Fruit fly (Drosophila melanogaster) whole organism, pupa: ENCODE measurements around the gene Rcd5.

Source experiments
- CG10348 ChIP-seq: fragments of 200-800 bp; sonication (Bioruptor generic); IDR thresholded peaks from 2 replicates; pipeline ENCODE4 v1.3.6; 2022; ENCODE audit warnings: missing biosample characterization, missing genetic modification characterization
- CG13204 ChIP-seq: fragments of 200-800 bp; sonication (Bioruptor generic); optimal IDR thresholded peaks from 2 replicates; lab custom pipeline; 2018; ENCODE audit warnings: missing biosample characterization, mild to moderate bottlenecking, missing genetic modification characterization, moderate library complexity
- CG15710 ChIP-seq: fragments of 200-800 bp; sonication (Bioruptor generic); optimal IDR thresholded peaks from 2 replicates; lab custom pipeline; 2018; ENCODE audit warnings: missing biosample characterization, mild to moderate bottlenecking, missing genetic modification characterization, moderate library complexity
- CG17806 ChIP-seq: fragments of 200-800 bp; sonication (Bioruptor generic); optimal IDR thresholded peaks from 2 replicates; lab custom pipeline; 2018; ENCODE audit warnings: missing biosample characterization, mild to moderate bottlenecking, missing genetic modification characterization, moderate library complexity
- CG4496 ChIP-seq: fragments of 200-800 bp; sonication (Bioruptor generic); IDR thresholded peaks from 3 replicates; pipeline ENCODE4 v1.3.6; 2022; ENCODE audit warnings: missing biosample characterization, missing genetic modification characterization
- CG9948 ChIP-seq: fragments of 200-800 bp; sonication (Bioruptor generic); optimal IDR thresholded peaks from 2 replicates; lab custom pipeline; 2018; ENCODE audit warnings: missing biosample characterization, mild to moderate bottlenecking, missing genetic modification characterization, moderate library complexity
- D1 ChIP-seq: fragments of 200-800 bp; sonication (Bioruptor generic); optimal IDR thresholded peaks from 2 replicates; lab custom pipeline; 2018; ENCODE audit warnings: missing biosample characterization, mild to moderate bottlenecking, missing genetic modification characterization, moderate library complexity
- EcR ChIP-seq: fragments of 200-800 bp; sonication (Bioruptor generic); optimal IDR thresholded peaks from 3 replicates; lab custom pipeline; 2019; ENCODE audit warnings: missing biosample characterization, missing genetic modification characterization, mild to moderate bottlenecking, moderate library complexity, missing genetic modification reagents
- Ets98B ChIP-seq: fragments of 200-800 bp; sonication (Bioruptor generic); IDR thresholded peaks from 2 replicates; pipeline ENCODE4 v1.3.6; 2022; ENCODE audit warnings: missing biosample characterization, missing genetic modification characterization
- Pif1B ChIP-seq: fragments of 200-800 bp; sonication (Bioruptor generic); optimal IDR thresholded peaks from 3 replicates; lab custom pipeline; 2016; ENCODE audit warnings: missing biosample characterization, missing genetic modification characterization
- Snoo ChIP-seq: fragments of 200-800 bp; sonication (Bioruptor generic); optimal IDR thresholded peaks from 3 replicates; lab custom pipeline; 2017; ENCODE audit warnings: missing biosample characterization, mild to moderate bottlenecking, missing genetic modification characterization, inconsistent platforms
- gl ChIP-seq: fragments of 200-800 bp; sonication (Bioruptor generic); optimal IDR thresholded peaks from 2 replicates; lab custom pipeline; 2018; ENCODE audit warnings: missing biosample characterization, mild to moderate bottlenecking, missing genetic modification characterization

DNA sequence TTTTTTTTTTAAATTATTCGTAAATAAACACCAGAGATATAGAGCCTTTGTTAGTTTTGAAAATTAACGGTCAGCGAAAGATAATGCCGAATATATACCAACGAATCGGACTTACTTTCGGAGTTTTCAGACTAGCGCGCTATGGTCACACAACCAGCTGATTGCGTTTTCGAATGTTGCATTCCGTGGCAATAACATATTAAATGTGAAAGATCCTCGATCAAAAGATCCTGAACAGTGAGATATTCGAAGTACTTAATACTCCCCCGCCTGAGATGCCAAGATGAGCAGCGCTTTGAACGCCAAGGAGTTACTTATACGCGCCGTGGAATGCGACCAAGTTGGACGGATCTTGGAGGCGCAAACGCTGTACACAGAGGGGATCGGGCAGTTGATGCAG lies 37.0 kb upstream of the Rcd5 start, which contains the start of gene CG14985:
- TF ChIP-seq Pif1B (no peak), EcR (GFP tag; lab: Kevin White, UChicago) (no peak), gl (tag; lab: Kevin White, UChicago) (no peak), CG15710 (no peak), Snoo (no peak), Ets98B (GFP tag; lab: Robert Waterston, UW) (no peak), CG13204 (GFP tag; lab: Kevin White, UChicago) (no peak), CG10348 (no peak), CG4496 (GFP tag; lab: Robert Waterston, UW) (no peak), CG9948 (tag; lab: Kevin White, UChicago) (no peak), D1 (tag; lab: Kevin White, UChicago) (no peak), CG17806 (tag; lab: Kevin White, UChicago) (no peak)
